Fruit fly (Drosophila melanogaster) whole organism, embryonic: ENCODE data around the gene CG4338.

ENCODE experiments used
- BEAF-32 ChIP-seq: fragments of 200-800 bp; sonication (Bioruptor generic); optimal IDR thresholded peaks from 3 replicates; lab custom pipeline; 2017; ENCODE audit warnings: missing biosample characterization, missing genetic modification characterization, mild to moderate bottlenecking, moderate library complexity, missing genetic modification reagents
- BtbVII ChIP-seq: fragments of 200-800 bp; sonication (Bioruptor generic); optimal IDR thresholded peaks from 3 replicates; lab custom pipeline; 2017; ENCODE audit warnings: missing biosample characterization, mild to moderate bottlenecking, missing genetic modification characterization
- CG10267 ChIP-seq: fragments of 200-800 bp; sonication (Bioruptor generic); optimal IDR thresholded peaks from 2 replicates; lab custom pipeline; 2018; ENCODE audit warnings: missing biosample characterization, mild to moderate bottlenecking, missing genetic modification characterization, moderate library complexity
- CG12659 ChIP-seq: fragments of 200-800 bp; sonication (Bioruptor generic); optimal IDR thresholded peaks from 3 replicates; lab custom pipeline; 2017; ENCODE audit warnings: mild to moderate bottlenecking, missing biosample characterization, missing genetic modification reagents, missing genetic modification characterization
- CG13287 ChIP-seq: fragments of 200-800 bp; sonication (Bioruptor generic); IDR thresholded peaks from 2 replicates; pipeline ENCODE4 v1.3.6; 2022; ENCODE audit warnings: missing biosample characterization, missing genetic modification characterization; ENCODE audit not compliant: partially characterized antibody
- CG13624 ChIP-seq: fragments of 200-800 bp; sonication (Bioruptor generic); optimal IDR thresholded peaks from 2 replicates; lab custom pipeline; 2016; ENCODE audit warnings: missing biosample characterization, missing genetic modification characterization
- CG14667 ChIP-seq: fragments of 200-800 bp; sonication (Bioruptor generic); IDR thresholded peaks from 2 replicates; pipeline ENCODE4 v1.3.6; 2022; ENCODE audit warnings: missing biosample characterization, missing genetic modification characterization
- CG14710 ChIP-seq: fragments of 200-800 bp; sonication (Bioruptor generic); optimal IDR thresholded peaks from 3 replicates; lab custom pipeline; 2019; ENCODE audit warnings: missing biosample characterization, mild to moderate bottlenecking, missing genetic modification characterization, moderate library complexity
- CG15514 ChIP-seq: fragments of 200-800 bp; sonication (Bioruptor generic); optimal IDR thresholded peaks from 3 replicates; lab custom pipeline; 2017; ENCODE audit warnings: missing biosample characterization, missing genetic modification characterization, mild to moderate bottlenecking, moderate library complexity, missing genetic modification reagents
- CG1603 ChIP-seq: fragments of 200-800 bp; sonication (Bioruptor generic); optimal IDR thresholded peaks from 2 replicates; lab custom pipeline; 2019; ENCODE audit warnings: missing biosample characterization, mild to moderate bottlenecking, missing genetic modification characterization, moderate library complexity
- CG17186 ChIP-seq: fragments of 200-800 bp; sonication (Bioruptor generic); optimal IDR thresholded peaks from 3 replicates; lab custom pipeline; 2017; ENCODE audit warnings: missing biosample characterization, missing genetic modification reagents, missing genetic modification characterization
- CG17912 ChIP-seq: fragments of 200-800 bp; sonication (Bioruptor generic); optimal IDR thresholded peaks from 2 replicates; lab custom pipeline; 2018; ENCODE audit warnings: missing biosample characterization, mild to moderate bottlenecking, missing genetic modification characterization
- CG2116 ChIP-seq: fragments of 200-800 bp; sonication (Bioruptor generic); optimal IDR thresholded peaks from 3 replicates; lab custom pipeline; 2018; ENCODE audit warnings: missing biosample characterization, mild to moderate bottlenecking, missing genetic modification characterization
- CG32772 ChIP-seq: fragments of 200-800 bp; sonication (Bioruptor generic); IDR thresholded peaks from 2 replicates; pipeline ENCODE4 v1.3.6; 2022; ENCODE audit warnings: missing biosample characterization, missing genetic modification characterization
- CG33213 ChIP-seq: fragments of 200-800 bp; sonication (Bioruptor generic); optimal IDR thresholded peaks from 3 replicates; lab custom pipeline; 2016; ENCODE audit warnings: missing biosample characterization, missing genetic modification characterization
- CG42726 ChIP-seq: fragments of 200-800 bp; sonication (Bioruptor generic); IDR thresholded peaks from 2 replicates; pipeline ENCODE4 v1.3.6; 2022; ENCODE audit warnings: missing biosample characterization, missing genetic modification characterization; ENCODE audit not compliant: partially characterized antibody
- CG4617 ChIP-seq: fragments of 200-800 bp; sonication (Bioruptor generic); optimal IDR thresholded peaks from 3 replicates; lab custom pipeline; 2016; ENCODE audit warnings: missing biosample characterization, missing genetic modification characterization, borderline replicate concordance
- CG7839 ChIP-seq: fragments of 200-800 bp; sonication (Bioruptor generic); optimal IDR thresholded peaks from 3 replicates; lab custom pipeline; 2018; ENCODE audit warnings: missing biosample characterization, mild to moderate bottlenecking, missing genetic modification characterization, moderate library complexity
- CG9609 ChIP-seq: fragments of 200-800 bp; sonication (Bioruptor generic); optimal IDR thresholded peaks from 3 replicates; lab custom pipeline; 2016; ENCODE audit warnings: missing biosample characterization, missing genetic modification characterization
- CG9797 ChIP-seq: fragments of 200-800 bp; sonication (Bioruptor generic); optimal IDR thresholded peaks from 3 replicates; lab custom pipeline; 2018; ENCODE audit warnings: missing biosample characterization, mild to moderate bottlenecking, missing genetic modification characterization
- CoRest ChIP-seq: fragments of 200-800 bp; sonication (Bioruptor generic); optimal IDR thresholded peaks from 3 replicates; lab custom pipeline; 2018; ENCODE audit warnings: missing biosample characterization, mild to moderate bottlenecking, missing genetic modification characterization, moderate library complexity
- Dp ChIP-seq: fragments of 200-800 bp; sonication (Bioruptor generic); optimal IDR thresholded peaks from 2 replicates; lab custom pipeline; 2018; ENCODE audit warnings: missing biosample characterization, mild to moderate bottlenecking, missing genetic modification characterization, moderate library complexity
- Dref ChIP-seq: fragments of 200-800 bp; sonication (Bioruptor generic); IDR thresholded peaks from 2 replicates; pipeline ENCODE4 v1.3.6; 2022; ENCODE audit warnings: missing biosample characterization, missing genetic modification characterization
- HmgD ChIP-seq: fragments of 200-800 bp; sonication (Bioruptor generic); optimal IDR thresholded peaks from 3 replicates; lab custom pipeline; 2016; ENCODE audit warnings: missing biosample characterization, missing genetic modification characterization
- MBD-R2 ChIP-seq: fragments of 200-800 bp; sonication (Bioruptor generic); IDR thresholded peaks from 2 replicates; pipeline ENCODE4 v1.3.6; 2022; ENCODE audit warnings: missing biosample characterization, missing genetic modification characterization
- Med ChIP-seq: fragments of 200-800 bp; sonication (Bioruptor generic); peaks from one replicate; lab custom pipeline; 2016; ENCODE audit warnings: missing biosample characterization, missing genetic modification characterization, mild to moderate bottlenecking, inconsistent platforms, moderate library complexity
- Myb ChIP-seq: fragments of 200-800 bp; sonication (Bioruptor generic); optimal IDR thresholded peaks from 2 replicates; lab custom pipeline; 2016; ENCODE audit warnings: missing biosample characterization, missing genetic modification characterization
- Pdp1 ChIP-seq, 2 experiments: fragments of 200-800 bp; sonication (Bioruptor generic); optimal IDR thresholded peaks; 3 replicates each; lab custom pipeline; 2016; ENCODE audit warnings: missing biosample characterization in 2 of 2, missing genetic modification characterization in 2 of 2, mild to moderate bottlenecking in 1 of 2, moderate library complexity in 1 of 2
- Scr ChIP-seq: fragments of 200-800 bp; sonication (Bioruptor generic); IDR thresholded peaks from 2 replicates; pipeline ENCODE4 v1.3.6; 2022; ENCODE audit warnings: missing biosample characterization, missing genetic modification characterization; ENCODE audit not compliant: partially characterized antibody
- Ssrp ChIP-seq: fragments of 200-800 bp; sonication (Bioruptor generic); optimal IDR thresholded peaks from 2 replicates; lab custom pipeline; 2018; ENCODE audit warnings: missing biosample characterization, mild to moderate bottlenecking, missing genetic modification characterization, moderate library complexity
- Stat92E ChIP-seq, 3 experiments: fragments of >200 bp in 2 of 3; fragments of 200-800 bp in 1 of 3; sonication (Bioruptor generic) in 1 of 3; optimal IDR thresholded peaks; 2 replicates each; lab custom pipeline; 2017 to 2019; ENCODE audit warnings: missing biosample characterization in 3 of 3, missing genetic modification characterization in 3 of 3, mild to moderate bottlenecking in 1 of 3, moderate library complexity in 1 of 3
- YL-1 ChIP-seq: fragments of 200-800 bp; sonication (Bioruptor generic); optimal IDR thresholded peaks from 3 replicates; lab custom pipeline; 2017; ENCODE audit warnings: missing biosample characterization, mild to moderate bottlenecking, missing genetic modification characterization
- abd-A ChIP-seq: fragments of 200-800 bp; sonication (Bioruptor generic); optimal IDR thresholded peaks from 3 replicates; lab custom pipeline; 2019; ENCODE audit warnings: missing biosample characterization, mild to moderate bottlenecking, missing genetic modification characterization, moderate library complexity
- crp ChIP-seq, 2 experiments: fragments of 200-800 bp; sonication (Bioruptor generic); optimal IDR thresholded peaks; 2 replicates in 1 of 2; 3 replicates in 1 of 2; lab custom pipeline; 2017; ENCODE audit warnings: missing biosample characterization in 2 of 2, missing genetic modification characterization in 2 of 2, mild to moderate bottlenecking in 1 of 2, moderate library complexity in 1 of 2
- danr ChIP-seq: fragments of 200-800 bp; sonication (Bioruptor generic); IDR thresholded peaks from 2 replicates; pipeline ENCODE4 v1.3.6; 2022; ENCODE audit warnings: missing biosample characterization, missing genetic modification characterization
- gfzf ChIP-seq: fragments of 200-800 bp; sonication (Bioruptor generic); optimal IDR thresholded peaks from 2 replicates; lab custom pipeline; 2016; ENCODE audit warnings: missing biosample characterization, mild to moderate bottlenecking, missing genetic modification characterization, moderate library complexity
- hb ChIP-seq: fragments of 200-800 bp; sonication (Bioruptor generic); IDR thresholded peaks from 3 replicates; pipeline ENCODE4 v1.3.6; 2022; ENCODE audit warnings: missing biosample characterization, missing genetic modification characterization; ENCODE audit not compliant: partially characterized antibody
- phol ChIP-seq: fragments of 200-800 bp; sonication (Bioruptor generic); optimal IDR thresholded peaks from 3 replicates; lab custom pipeline; 2018; ENCODE audit warnings: missing biosample characterization, mild to moderate bottlenecking, missing genetic modification characterization, moderate library complexity
- pzg ChIP-seq: fragments of 200-800 bp; sonication (Bioruptor generic); optimal IDR thresholded peaks from 3 replicates; lab custom pipeline; 2018; ENCODE audit warnings: missing biosample characterization, mild to moderate bottlenecking, missing genetic modification characterization, moderate library complexity
- row ChIP-seq: fragments of 200-800 bp; sonication (Bioruptor generic); IDR thresholded peaks from 3 replicates; pipeline ENCODE4 v1.3.6; 2022; ENCODE audit warnings: missing biosample characterization, missing genetic modification characterization
- sens ChIP-seq: fragments of 200-800 bp; sonication (Bioruptor generic); peaks from one replicate; lab custom pipeline; 2016; ENCODE audit warnings: missing biosample characterization, missing genetic modification characterization
- sima ChIP-seq: fragments of 200-800 bp; sonication (Bioruptor generic); optimal IDR thresholded peaks from 2 replicates; lab custom pipeline; 2016; ENCODE audit warnings: missing biosample characterization, missing genetic modification characterization
- slp2 ChIP-seq: fragments of 200-800 bp; sonication (Bioruptor generic); optimal IDR thresholded peaks from 2 replicates; lab custom pipeline; 2016; ENCODE audit warnings: missing biosample characterization, missing genetic modification characterization
- sug ChIP-seq: fragments of 200-800 bp; optimal IDR thresholded peaks from 2 replicates; lab custom pipeline; 2019; ENCODE audit warnings: missing biosample characterization, mild to moderate bottlenecking, missing genetic modification characterization, moderate library complexity
- tll ChIP-seq, 2 experiments: fragments of 200-800 bp in 1 of 2; fragments of >200 bp in 1 of 2; sonication (Bioruptor generic) in 1 of 2; optimal IDR thresholded peaks; 2 replicates each; lab custom pipeline; 2017 to 2019; ENCODE audit warnings: missing biosample characterization in 2 of 2, missing genetic modification characterization in 2 of 2, mild to moderate bottlenecking in 1 of 2, moderate library complexity in 1 of 2
- trem ChIP-seq: fragments of 200-800 bp; optimal IDR thresholded peaks from 3 replicates; lab custom pipeline; 2019; ENCODE audit warnings: missing biosample characterization, mild to moderate bottlenecking, missing genetic modification characterization, moderate library complexity
- tx ChIP-seq: fragments of 200-800 bp; sonication (Bioruptor generic); optimal IDR thresholded peaks from 2 replicates; lab custom pipeline; 2016; ENCODE audit warnings: missing biosample characterization, missing genetic modification characterization
- vvl ChIP-seq: fragments of 200-800 bp; sonication (Bioruptor generic); IDR thresholded peaks from 2 replicates; pipeline ENCODE4 v1.3.6; 2022; ENCODE audit warnings: missing biosample characterization, missing genetic modification characterization

CG4338 gene

DNA sequence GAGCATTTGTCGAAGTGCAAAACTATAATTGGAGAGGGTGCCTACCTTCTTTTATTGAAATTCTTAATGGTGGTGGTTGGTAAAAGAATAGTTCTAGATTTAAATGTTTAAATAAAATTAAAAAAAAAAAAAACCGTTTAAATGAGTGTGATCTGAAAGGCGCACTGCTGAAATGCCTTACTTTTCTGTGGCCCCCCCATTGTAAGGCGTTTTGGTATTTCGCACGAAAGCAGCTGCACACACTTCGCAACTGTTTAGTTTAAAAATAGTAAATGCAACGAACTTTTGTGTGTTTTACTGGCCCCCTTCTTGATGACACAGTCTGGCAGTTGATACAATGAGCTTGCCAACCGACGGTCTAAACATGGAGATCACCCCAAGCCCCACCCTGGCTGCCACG, 6.9 kb upstream of the CG4338 start, which contains the start of the genes CG14864 and Zip88E:
CG14864 (minus strand) TSS at position 113 of the 400 bp plus-strand sequence.
Zip88E (plus strand) TSS at position 237 of the 400 bp plus-strand sequence.
- TF ChIP-seq row (GFP tag; lab: Robert Waterston, UW) (peak; percentile 19; the same call in 1 of the 3 replicates), CG12659 (peak; percentile 17), CG2116 (GFP tag; lab: Kevin White, UChicago) (peak; percentile 71), CG4617 (GFP tag; lab: Kevin White, UChicago) (no peak), Scr (GFP tag; lab: Robert Waterston, UW) (0 out of 2 replicates have a peak, but pooled peaks have one; percentile 17), HmgD (GFP tag; lab: Kevin White, UChicago) (no peak), CG17912 (no peak), CoRest (peak; percentile 9), slp2 (no peak), CG1603 (tag; lab: Kevin White, UChicago) (peak; percentile 17), sima (GFP tag; lab: Kevin White, UChicago) (no peak), CG32772 (GFP tag; lab: Robert Waterston, UW) (0 out of 2 replicates have a peak, but pooled peaks have one; percentile 12), CG33213 (no peak), gfzf (GFP tag; lab: Kevin White, UChicago) (peak; percentile 87), vvl (GFP tag; lab: Robert Waterston, UW) (0 out of 2 replicates have a peak, but pooled peaks have one; percentile 10), BEAF-32 (GFP tag; lab: Kevin White, UChicago) (peak; percentile 34), sug (peak; percentile 17), hb (GFP tag; lab: Robert Waterston, UW) (0 out of 3 replicates have a peak, but pooled peaks have one; percentile 5), Pdp1 (GFP tag; optimal IDR thresholded peaks at IDR 0.05; lab: Kevin White, UChicago) (peak in 1 of 2 experiments; percentile 15), sens (GFP tag; lab: Kevin White, UChicago) (peak; percentile 33), Stat92E (GFP tag; optimal IDR thresholded peaks at IDR 0.05; lab: Kevin White, UChicago) (no peak), CG17186 (peak; percentile 30), Dp (peak; percentile 73), pzg (peak; percentile 69), CG13287 (GFP tag; lab: Robert Waterston, UW) (peak; percentile 49; the same call in 1 of the 2 replicates), CG13624 (GFP tag; lab: Kevin White, UChicago) (no peak), Myb (peak; percentile 95), phol (tag; lab: Kevin White, UChicago) (peak; percentile 17), abd-A (tag; lab: Kevin White, UChicago) (no peak), CG9609 (GFP tag; lab: Kevin White, UChicago) (no peak), CG7839 (no peak), MBD-R2 (GFP tag; lab: Robert Waterston, UW) (peak; percentile 81), Med (peak; percentile 15), danr (GFP tag; lab: Robert Waterston, UW) (no peak), CG9797 (GFP tag; lab: Kevin White, UChicago) (peak; percentile 77), trem (tag; lab: Kevin White, UChicago) (peak; percentile 33), crp (GFP tag; optimal IDR thresholded peaks at IDR 0.05; lab: Kevin White, UChicago) (peak in 1 of 2 experiments; percentile 8), CG10267 (tag; lab: Kevin White, UChicago) (peak; percentile 17), CG14710 (tag; lab: Kevin White, UChicago) (peak; percentile 23), Ssrp (tag; lab: Kevin White, UChicago) (no peak), CG14667 (no peak), tx (GFP tag; lab: Kevin White, UChicago) (no peak), BtbVII (GFP tag; lab: Kevin White, UChicago) (no peak), CG15514 (GFP tag; lab: Kevin White, UChicago) (peak; percentile 57), YL-1 (peak; percentile 44), tll (GFP tag; optimal IDR thresholded peaks at IDR 0.05; lab: Kevin White, UChicago) (no peak), Dref (GFP tag; lab: Robert Waterston, UW) (peak; percentile 39), CG42726 (GFP tag; lab: Robert Waterston, UW) (0 out of 2 replicates have a peak, but pooled peaks have one; percentile 23)
